In the genomic region with DNA sequence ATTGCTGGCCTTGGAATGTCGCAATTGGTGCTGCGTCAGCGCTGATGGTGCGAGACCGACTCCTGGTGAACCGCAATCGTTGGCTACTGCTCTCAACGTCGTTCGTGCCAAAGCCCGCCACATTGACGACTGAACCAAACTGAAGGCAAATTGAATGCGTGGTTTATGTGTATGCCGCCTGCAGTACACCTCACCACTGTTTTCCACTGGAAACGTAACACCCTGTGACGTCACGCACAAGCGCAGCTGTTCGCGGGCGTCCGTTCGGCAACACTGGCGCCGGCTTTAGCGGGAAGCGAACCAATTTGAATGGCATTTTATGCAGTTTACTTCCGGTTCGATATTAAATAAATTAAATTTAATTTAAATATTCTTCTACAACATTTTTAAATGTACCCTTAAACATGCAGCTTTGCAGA, we compare ENCODE assay signal across 1 fruit fly cellular context.
TF ChIP-seq lines count a peak whose summit lies in the region.

Gene Cmpk (minus strand): TSS at position 225 of the 419 bp plus-strand sequence.

TF ChIP-seq in whole organism, embryonic, 481 proteins besides CTCF, POLR2A, EP300 and RAD21 (continued from another document and continues in another):
- peak; percentile 64 for TF ChIP-seq CG30431 (GFP tag; optimal IDR thresholded peaks at IDR 0.05; lab: Kevin White, UChicago)
- TF ChIP-seq CHES-1-like (GFP tag; optimal IDR thresholded peaks at IDR 0.05; lab: Kevin White, UChicago): peak; percentile 44
- TF ChIP-seq nom (GFP tag; optimal IDR thresholded peaks at IDR 0.05; lab: Kevin White, UChicago): peak; percentile 80
- no peak for TF ChIP-seq Hmx (GFP tag; optimal IDR thresholded peaks at IDR 0.05; lab: Kevin White, UChicago)
- peak; percentile 38 to 42 for TF ChIP-seq dpn (GFP tag; optimal IDR thresholded peaks at IDR 0.05; lab: Kevin White, UChicago)
- TF ChIP-seq psq (GFP tag; optimal IDR thresholded peaks at IDR 0.05; lab: Kevin White, UChicago): peak; percentile 12
- no peak for TF ChIP-seq CG2129 (GFP tag; IDR thresholded peaks at IDR 0.05; lab: Robert Waterston, UW; ENCODE audit: partially characterized antibody)
- no peak for TF ChIP-seq dati (GFP tag; IDR thresholded peaks at IDR 0.05; lab: Robert Waterston, UW)
- TF ChIP-seq lov (optimal IDR thresholded peaks at IDR 0.05; lab: Kevin White, UChicago): no peak
- TF ChIP-seq lov (GFP tag; IDR thresholded peaks at IDR 0.05; lab: Robert Waterston, UW): no peak
- TF ChIP-seq CG13424 (tag; optimal IDR thresholded peaks at IDR 0.05; lab: Kevin White, UChicago): peak; percentile 38
- TF ChIP-seq CG14965 (GFP tag; optimal IDR thresholded peaks at IDR 0.05; lab: Kevin White, UChicago; ENCODE audit: borderline replicate concordance): no peak
- peak; percentile 42; the same call in 1 of the 2 replicates for TF ChIP-seq amos (GFP tag; IDR thresholded peaks at IDR 0.05; lab: Robert Waterston, UW; ENCODE audit: partially characterized antibody)
- TF ChIP-seq bowl (GFP tag; IDR thresholded peaks at IDR 0.05; lab: Robert Waterston, UW): no peak
- TF ChIP-seq BEAF-32 (GFP tag; optimal IDR thresholded peaks at IDR 0.05; lab: Kevin White, UChicago): peak; percentile 29
- TF ChIP-seq fd3F (GFP tag; optimal IDR thresholded peaks at IDR 0.05; lab: Kevin White, UChicago): peak; percentile 35
- TF ChIP-seq CG15696 (tag; optimal IDR thresholded peaks at IDR 0.05; lab: Kevin White, UChicago): peak; percentile 19
- TF ChIP-seq rib (GFP tag; IDR thresholded peaks at IDR 0.05; lab: Robert Waterston, UW): no peak
- peak; percentile 86 for TF ChIP-seq CG6254 (GFP tag; optimal IDR thresholded peaks at IDR 0.05; lab: Kevin White, UChicago)
- peak; percentile 26; the same call in 1 of the 2 replicates for TF ChIP-seq CG31224 (GFP tag; IDR thresholded peaks at IDR 0.05; lab: Robert Waterston, UW)
- TF ChIP-seq Optix (GFP tag; IDR thresholded peaks at IDR 0.05; lab: Robert Waterston, UW): 0 out of 3 replicates have a peak, but pooled peaks have one; percentile 8
- TF ChIP-seq CG13775 (GFP tag; optimal IDR thresholded peaks at IDR 0.05; lab: Kevin White, UChicago): peak; percentile 70
- TF ChIP-seq CG12236 (GFP tag; optimal IDR thresholded peaks at IDR 0.05; lab: Kevin White, UChicago): no peak
- no peak; the same call in 1 of the 2 replicates for TF ChIP-seq CG14014 (GFP tag; IDR thresholded peaks at IDR 0.05; lab: Robert Waterston, UW)
- TF ChIP-seq chinmo (GFP tag; IDR thresholded peaks at IDR 0.05; lab: Robert Waterston, UW; ENCODE audit: partially characterized antibody): peak; percentile 88; the same call in 2 of the 4 replicates
- TF ChIP-seq CG10565 (GFP tag; optimal IDR thresholded peaks at IDR 0.05; lab: Kevin White, UChicago): no peak
- peak; percentile 38 to 56 for TF ChIP-seq Hr51 (GFP tag; optimal IDR thresholded peaks at IDR 0.05; lab: Kevin White, UChicago)
- peak; percentile 80 for TF ChIP-seq corto (GFP tag; optimal IDR thresholded peaks at IDR 0.05; lab: Kevin White, UChicago)
- TF ChIP-seq pho (GFP tag; optimal IDR thresholded peaks at IDR 0.05; lab: Kevin White, UChicago): no peak
- TF ChIP-seq Scr (GFP tag; IDR thresholded peaks at IDR 0.05; lab: Robert Waterston, UW; ENCODE audit: partially characterized antibody): peak; percentile 44; the same call in 1 of the 2 replicates
- no peak for TF ChIP-seq CG12155 (GFP tag; optimal IDR thresholded peaks at IDR 0.05; lab: Kevin White, UChicago)
- TF ChIP-seq CG31388 (GFP tag; optimal IDR thresholded peaks at IDR 0.05; lab: Kevin White, UChicago): no peak
- peak; percentile 55 for TF ChIP-seq CG7839 (tag; optimal IDR thresholded peaks at IDR 0.05; lab: Kevin White, UChicago)
- peak; percentile 49; the same call in 1 of the 3 replicates for TF ChIP-seq H15 (GFP tag; IDR thresholded peaks at IDR 0.05; lab: Robert Waterston, UW)
- TF ChIP-seq CG8765 (GFP tag; IDR thresholded peaks at IDR 0.05; lab: Robert Waterston, UW): no peak
- TF ChIP-seq org-1 (GFP tag; optimal IDR thresholded peaks at IDR 0.05; lab: Kevin White, UChicago): peak; percentile 47
- peak; percentile 80 for TF ChIP-seq CG17385 (GFP tag; optimal IDR thresholded peaks at IDR 0.05; lab: Kevin White, UChicago)
- peak in 1 of 3 experiments; percentile 41 for TF ChIP-seq Stat92E (GFP tag; optimal IDR thresholded peaks at IDR 0.05; lab: Kevin White, UChicago)
- no peak for TF ChIP-seq CG1602 (GFP tag; optimal IDR thresholded peaks at IDR 0.05; lab: Kevin White, UChicago)
- TF ChIP-seq cad (GFP tag; optimal IDR thresholded peaks at IDR 0.05; lab: Kevin White, UChicago): no peak
- peak; percentile 49; the same call in 1 of the 2 replicates for TF ChIP-seq H2.0 (GFP tag; IDR thresholded peaks at IDR 0.05; lab: Robert Waterston, UW)
- peak; percentile 91 for TF ChIP-seq caup (GFP tag; optimal IDR thresholded peaks at IDR 0.05; lab: Kevin White, UChicago; ENCODE audit: severe bottlenecking)
- TF ChIP-seq CG12391 (tag; optimal IDR thresholded peaks at IDR 0.05; lab: Kevin White, UChicago): peak; percentile 70
- TF ChIP-seq CG9817 (tag; optimal IDR thresholded peaks at IDR 0.05; lab: Kevin White, UChicago): peak; percentile 50
- TF ChIP-seq CG1529 (GFP tag; optimal IDR thresholded peaks at IDR 0.05; lab: Kevin White, UChicago): peak; percentile 46
- peak; percentile 52 for TF ChIP-seq Adf1 (GFP tag; IDR thresholded peaks at IDR 0.05; lab: Robert Waterston, UW)
- TF ChIP-seq GATAe (GFP tag; conservative IDR thresholded peaks at IDR 0.05; lab: Robert Waterston, UW): no peak
- TF ChIP-seq phol (tag; optimal IDR thresholded peaks at IDR 0.05; lab: Kevin White, UChicago): peak; percentile 68
- peak; percentile 84 for TF ChIP-seq Meics (GFP tag; optimal IDR thresholded peaks at IDR 0.05; lab: Kevin White, UChicago)
- TF ChIP-seq CG17612 (GFP tag; IDR thresholded peaks at IDR 0.05; lab: Robert Waterston, UW): no peak
- peak; percentile 2 for TF ChIP-seq CG7556 (GFP tag; optimal IDR thresholded peaks at IDR 0.05; lab: Kevin White, UChicago)
- peak; percentile 85 for TF ChIP-seq CG7271 (tag; optimal IDR thresholded peaks at IDR 0.05; lab: Kevin White, UChicago)
- no peak for TF ChIP-seq disco-r (GFP tag; optimal IDR thresholded peaks at IDR 0.05; lab: Kevin White, UChicago)
- TF ChIP-seq CG3281 (GFP tag; optimal IDR thresholded peaks at IDR 0.05; lab: Kevin White, UChicago): peak; percentile 84
- TF ChIP-seq CoRest (tag; optimal IDR thresholded peaks at IDR 0.05; lab: Kevin White, UChicago): peak; percentile 58
- TF ChIP-seq dan (GFP tag; IDR thresholded peaks at IDR 0.05; lab: Robert Waterston, UW): no peak
- TF ChIP-seq HLH4C (GFP tag; IDR thresholded peaks at IDR 0.05; lab: Robert Waterston, UW; ENCODE audit: partially characterized antibody): no peak
- no peak for TF ChIP-seq ap (GFP tag; IDR thresholded peaks at IDR 0.05; lab: Robert Waterston, UW)
- peak; percentile 96 for TF ChIP-seq ewg (GFP tag; optimal IDR thresholded peaks at IDR 0.05; lab: Kevin White, UChicago)
- TF ChIP-seq cas (GFP tag; IDR thresholded peaks at IDR 0.05; lab: Robert Waterston, UW): no peak
- TF ChIP-seq danr (GFP tag; IDR thresholded peaks at IDR 0.05; lab: Robert Waterston, UW): 0 out of 2 replicates have a peak, but pooled peaks have one; percentile 27
- TF ChIP-seq Taf1 (GFP tag; IDR thresholded peaks at IDR 0.05; lab: Robert Waterston, UW): no peak
- TF ChIP-seq cg (GFP tag; optimal IDR thresholded peaks at IDR 0.05; lab: Kevin White, UChicago): peak; percentile 1
- peak; percentile 57 for TF ChIP-seq CG17829 (tag; optimal IDR thresholded peaks at IDR 0.05; lab: Kevin White, UChicago)
- TF ChIP-seq Hmr (GFP tag; optimal IDR thresholded peaks at IDR 0.05; lab: Kevin White, UChicago): peak; percentile 91
- peak; percentile 38 for TF ChIP-seq HLH54F (GFP tag; optimal IDR thresholded peaks at IDR 0.05; lab: Kevin White, UChicago)
- no peak for TF ChIP-seq Atf-2 (GFP tag; optimal IDR thresholded peaks at IDR 0.05; lab: Kevin White, UChicago)
- TF ChIP-seq CG4730 (GFP tag; IDR thresholded peaks at IDR 0.05; lab: Robert Waterston, UW): no peak
- TF ChIP-seq inv (GFP tag; IDR thresholded peaks at IDR 0.05; lab: Robert Waterston, UW; ENCODE audit: partially characterized antibody): no peak
- TF ChIP-seq chm (GFP tag; IDR thresholded peaks at IDR 0.05; lab: Robert Waterston, UW): peak; percentile 77
- 0 out of 2 replicates have a peak, but pooled peaks have one; percentile 58 for TF ChIP-seq CG11085 (GFP tag; IDR thresholded peaks at IDR 0.05; lab: Robert Waterston, UW)
- TF ChIP-seq wdn (GFP tag; IDR thresholded peaks at IDR 0.05; lab: Robert Waterston, UW): no peak
- peak; percentile 47; the same call in 1 of the 2 replicates for TF ChIP-seq CG32767 (GFP tag; IDR thresholded peaks at IDR 0.05; lab: Robert Waterston, UW)
- no peak for TF ChIP-seq gsb-n (tag; optimal IDR thresholded peaks at IDR 0.05; lab: Kevin White, UChicago)
- no peak for TF ChIP-seq al (GFP tag; IDR thresholded peaks at IDR 0.05; lab: Robert Waterston, UW)
- peak; percentile 56 for TF ChIP-seq Max (GFP tag; optimal IDR thresholded peaks at IDR 0.05; lab: Kevin White, UChicago)
- peak; percentile 85; the same call in 1 of the 2 replicates for TF ChIP-seq aop (GFP tag; IDR thresholded peaks at IDR 0.05; lab: Robert Waterston, UW)
- TF ChIP-seq h (optimal IDR thresholded peaks at IDR 0.05; lab: Kevin White, UChicago): no peak
- peak; percentile 83 for TF ChIP-seq CG10543 (GFP tag; optimal IDR thresholded peaks at IDR 0.05; lab: Kevin White, UChicago)
- peak; percentile 68 for TF ChIP-seq CG2116 (GFP tag; optimal IDR thresholded peaks at IDR 0.05; lab: Kevin White, UChicago)
- peak; percentile 84 for TF ChIP-seq CG18599 (GFP tag; optimal IDR thresholded peaks at IDR 0.05; lab: Kevin White, UChicago)
- peak; percentile 40; the same call in 1 of the 3 replicates for TF ChIP-seq CG34224 (GFP tag; IDR thresholded peaks at IDR 0.05; lab: Robert Waterston, UW; ENCODE audit: partially characterized antibody)
- TF ChIP-seq Dll (GFP tag; IDR thresholded peaks at IDR 0.05; lab: Robert Waterston, UW; ENCODE audit: partially characterized antibody): peak; percentile 54; the same call in 2 of the 4 replicates
- TF ChIP-seq unpg (GFP tag; optimal IDR thresholded peaks at IDR 0.05; lab: Kevin White, UChicago): peak; percentile 73
- TF ChIP-seq CG1832 (GFP tag; optimal IDR thresholded peaks at IDR 0.05; lab: Kevin White, UChicago): no peak
- TF ChIP-seq Pdp1 (GFP tag; optimal IDR thresholded peaks at IDR 0.05; lab: Kevin White, UChicago): peak in 1 of 2 experiments; percentile 94
- no peak for TF ChIP-seq Awh (GFP tag; IDR thresholded peaks at IDR 0.05; lab: Robert Waterston, UW)
- TF ChIP-seq abd-A (tag; optimal IDR thresholded peaks at IDR 0.05; lab: Kevin White, UChicago): no peak
- no peak for TF ChIP-seq Oaz (GFP tag; IDR thresholded peaks at IDR 0.05; lab: Robert Waterston, UW)
- no peak for TF ChIP-seq Tbp (GFP tag; optimal IDR thresholded peaks at IDR 0.05; lab: Kevin White, UChicago)
- peak; percentile 30 for TF ChIP-seq az2 (GFP tag; optimal IDR thresholded peaks at IDR 0.05; lab: Kevin White, UChicago)
- no peak for TF ChIP-seq klu (GFP tag; IDR thresholded peaks at IDR 0.05; lab: Robert Waterston, UW)
- TF ChIP-seq chn (GFP tag; optimal IDR thresholded peaks at IDR 0.05; lab: Kevin White, UChicago): peak; percentile 14
- peak; percentile 56 for TF ChIP-seq CG8290 (GFP tag; optimal IDR thresholded peaks at IDR 0.05; lab: Kevin White, UChicago)
- peak in 1 of 2 experiments; percentile 85 for TF ChIP-seq CG8290 (tag; optimal IDR thresholded peaks at IDR 0.05; lab: Kevin White, UChicago)
- no peak for TF ChIP-seq Dad (GFP tag; optimal IDR thresholded peaks at IDR 0.05; lab: Kevin White, UChicago)
- TF ChIP-seq CG13894 (tag; optimal IDR thresholded peaks at IDR 0.05; lab: Kevin White, UChicago): no peak
- peak; percentile 69 for TF ChIP-seq sob (GFP tag; IDR thresholded peaks at IDR 0.05; lab: Robert Waterston, UW)
- peak; percentile 52 for TF ChIP-seq CG10654 (GFP tag; optimal IDR thresholded peaks at IDR 0.05; lab: Kevin White, UChicago)
- TF ChIP-seq vnd (GFP tag; IDR thresholded peaks at IDR 0.05; lab: Robert Waterston, UW; ENCODE audit: partially characterized antibody): no peak
- TF ChIP-seq CG7357 (GFP tag; IDR thresholded peaks at IDR 0.05; lab: Robert Waterston, UW): peak; percentile 11; the same call in 1 of the 3 replicates
- no peak for TF ChIP-seq Sin3A (optimal IDR thresholded peaks at IDR 0.05; lab: Kevin White, UChicago)
- TF ChIP-seq Mes4 (GFP tag; optimal IDR thresholded peaks at IDR 0.05; lab: Kevin White, UChicago): peak; percentile 39
- TF ChIP-seq CG4360 (GFP tag; IDR thresholded peaks at IDR 0.05; lab: Robert Waterston, UW): 0 out of 2 replicates have a peak, but pooled peaks have one; percentile 35
- TF ChIP-seq cato (GFP tag; optimal IDR thresholded peaks at IDR 0.05; lab: Kevin White, UChicago; ENCODE audit: borderline replicate concordance): no peak
- peak; percentile 61 for TF ChIP-seq stwl (tag; optimal IDR thresholded peaks at IDR 0.05; lab: Kevin White, UChicago)
- TF ChIP-seq CG18764 (GFP tag; optimal IDR thresholded peaks at IDR 0.05; lab: Kevin White, UChicago): peak; percentile 12
- TF ChIP-seq Ssrp (tag; optimal IDR thresholded peaks at IDR 0.05; lab: Kevin White, UChicago): peak; percentile 2
- TF ChIP-seq jing (GFP tag; optimal IDR thresholded peaks at IDR 0.05; lab: Kevin White, UChicago): no peak
- TF ChIP-seq CG30020 (tag; optimal IDR thresholded peaks at IDR 0.05; lab: Kevin White, UChicago): no peak
- TF ChIP-seq CG17186 (GFP tag; optimal IDR thresholded peaks at IDR 0.05; lab: Kevin White, UChicago): peak; percentile 63
- no peak for TF ChIP-seq pros (GFP tag; optimal IDR thresholded peaks at IDR 0.05; lab: Kevin White, UChicago)
- peak; percentile 75; the same call in 2 of the 3 replicates for TF ChIP-seq gce (GFP tag; IDR thresholded peaks at IDR 0.05; lab: Robert Waterston, UW)
- peak; percentile 77 for TF ChIP-seq CG10431 (GFP tag; optimal IDR thresholded peaks at IDR 0.05; lab: Kevin White, UChicago)
- peak; percentile 47; the same call in 1 of the 2 replicates for TF ChIP-seq CG11247 (GFP tag; IDR thresholded peaks at IDR 0.05; lab: Robert Waterston, UW)
- peak; percentile 9 for TF ChIP-seq en (GFP tag; optimal IDR thresholded peaks at IDR 0.05; lab: Kevin White, UChicago)
- TF ChIP-seq row (GFP tag; IDR thresholded peaks at IDR 0.05; lab: Robert Waterston, UW): peak; percentile 51; the same call in 2 of the 3 replicates
- TF ChIP-seq CG6791 (GFP tag; IDR thresholded peaks at IDR 0.05; lab: Robert Waterston, UW; ENCODE audit: partially characterized antibody): no peak
- peak; percentile 97 for TF ChIP-seq CG9437 (GFP tag; optimal IDR thresholded peaks at IDR 0.05; lab: Kevin White, UChicago)
- peak; percentile 3 for TF ChIP-seq Kr (GFP tag; optimal IDR thresholded peaks at IDR 0.05; lab: Kevin White, UChicago)
- TF ChIP-seq repo (GFP tag; optimal IDR thresholded peaks at IDR 0.05; lab: Kevin White, UChicago): no peak
- no peak for TF ChIP-seq pita (GFP tag; optimal IDR thresholded peaks at IDR 0.05; lab: Kevin White, UChicago)
